Worm (Caenorhabditis elegans): ENCODE data around the gene ppm-1.G.

ppm-1.G gene

ce11 chrIII:834443-834815 is 50.9 kb downstream of the ppm-1.G start:
- no peak for TF ChIP-seq nhr-43 (tag; optimal IDR thresholded peaks at IDR 0.05; ENCODE audit: poor library complexity, severe bottlenecking)
- no peak for TF ChIP-seq nhr-67 (tag; optimal IDR thresholded peaks at IDR 0.05)
- TF ChIP-seq nhr-28 (tag; optimal IDR thresholded peaks at IDR 0.05): no peak
- TF ChIP-seq nhr-25 (tag; optimal IDR thresholded peaks at IDR 0.05): no peak
- TF ChIP-seq zag-1 (tag; optimal IDR thresholded peaks at IDR 0.05): no peak
- TF ChIP-seq daf-12 (tag; optimal IDR thresholded peaks at IDR 0.05): no peak
- TF ChIP-seq eor-1 (tag; optimal IDR thresholded peaks at IDR 0.05): no peak
- TF ChIP-seq nhr-76 (tag; optimal IDR thresholded peaks at IDR 0.05): no peak
- no peak for TF ChIP-seq fkh-10 (GFP tag; optimal IDR thresholded peaks at IDR 0.05)
- TF ChIP-seq ceh-16 (tag; optimal IDR thresholded peaks at IDR 0.05): no peak
- TF ChIP-seq egl-5 (tag; optimal IDR thresholded peaks at IDR 0.05): no peak
- TF ChIP-seq pha-4 (tag; optimal IDR thresholded peaks at IDR 0.05): no peak
- no peak for TF ChIP-seq nhr-77 (tag; optimal IDR thresholded peaks at IDR 0.05)
- TF ChIP-seq nfya-1 (tag; optimal IDR thresholded peaks at IDR 0.05; ENCODE audit: insufficient read depth): no peak
- TF ChIP-seq R02D3.7 (tag; optimal IDR thresholded peaks at IDR 0.05): no peak
- no peak for TF ChIP-seq elt-1 (tag; optimal IDR thresholded peaks at IDR 0.05)
- TF ChIP-seq nhr-11 (tag; optimal IDR thresholded peaks at IDR 0.05): no peak
- TF ChIP-seq ztf-4 (tag; optimal IDR thresholded peaks at IDR 0.05): no peak
- TF ChIP-seq mml-1 (tag; optimal IDR thresholded peaks at IDR 0.05): no peak

DNA sequence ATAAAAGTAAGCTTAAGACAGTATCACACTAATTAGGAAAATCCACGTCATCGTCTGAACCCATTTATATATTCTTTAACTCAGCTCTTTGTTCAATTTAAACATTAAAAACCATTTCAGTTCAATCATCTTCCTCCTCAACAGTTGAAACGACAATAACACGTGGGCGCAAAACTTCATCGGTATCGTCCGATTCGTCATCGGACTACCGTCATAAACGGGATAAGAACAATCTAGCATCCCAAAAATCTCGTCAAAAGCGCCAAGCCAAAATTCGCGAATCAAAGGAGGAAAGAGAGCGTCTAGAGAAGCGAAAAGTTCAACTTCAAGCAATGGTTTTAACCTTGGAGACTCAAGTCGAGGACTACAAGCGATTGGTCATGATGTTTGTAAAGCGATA is 51.7 kb downstream of the ppm-1.G start:
- TF ChIP-seq ceh-82 (tag; optimal IDR thresholded peaks at IDR 0.05) (no peak), mdl-1 (tag; optimal IDR thresholded peaks at IDR 0.05) (no peak), nhr-237 (tag; optimal IDR thresholded peaks at IDR 0.05) (no peak), sea-2 (GFP tag; optimal IDR thresholded peaks at IDR 0.05) (no peak), unc-39 (tag; optimal IDR thresholded peaks at IDR 0.05) (no peak), ztf-4 (tag; optimal IDR thresholded peaks at IDR 0.05) (no peak), fos-1 (tag; optimal IDR thresholded peaks at IDR 0.05) (no peak), nfya-1 (tag; optimal IDR thresholded peaks at IDR 0.05; ENCODE audit: insufficient read depth) (no peak), nhr-77 (tag; optimal IDR thresholded peaks at IDR 0.05) (no peak), egl-27 (tag; optimal IDR thresholded peaks at IDR 0.05) (no peak), snpc-4 (tag; optimal IDR thresholded peaks at IDR 0.05) (no peak), ama-1 (optimal IDR thresholded peaks at IDR 0.05) (peak; percentile 60), egl-5 (tag; optimal IDR thresholded peaks at IDR 0.05) (no peak), nhr-43 (tag; optimal IDR thresholded peaks at IDR 0.05; ENCODE audit: poor library complexity, severe bottlenecking) (peak; percentile 45), nhr-11 (tag; optimal IDR thresholded peaks at IDR 0.05) (no peak), nhr-76 (tag; optimal IDR thresholded peaks at IDR 0.05) (no peak), lin-39 (tag; optimal IDR thresholded peaks at IDR 0.05) (no peak), nhr-25 (tag; optimal IDR thresholded peaks at IDR 0.05) (peak; percentile 30), ztf-11 (tag; optimal IDR thresholded peaks at IDR 0.05) (no peak), lsy-12 (tag; optimal IDR thresholded peaks at IDR 0.05) (no peak), lin-15B (tag; optimal IDR thresholded peaks at IDR 0.05) (no peak), nhr-12 (tag; optimal IDR thresholded peaks at IDR 0.05) (no peak), nhr-28 (tag; optimal IDR thresholded peaks at IDR 0.05) (no peak), jun-1 (tag; optimal IDR thresholded peaks at IDR 0.05) (no peak)
